Fruit fly (Drosophila melanogaster) whole organism, prepupa: Measurements from ENCODE around the gene CG31391.
A peak's percentile ranks its signal among the peaks of the same experiment; 100 is the strongest.

Experiments used
- Blimp-1 ChIP-seq: fragments of 200-800 bp; sonication (Bioruptor generic); optimal IDR thresholded peaks from 3 replicates; lab custom pipeline; 2017; ENCODE audit warnings: missing biosample characterization, missing genetic modification characterization, mild to moderate bottlenecking, moderate library complexity, missing genetic modification reagents
- CG11762 ChIP-seq: fragments of 200-800 bp; sonication (Bioruptor generic); optimal IDR thresholded peaks from 3 replicates; lab custom pipeline; 2016; ENCODE audit warnings: missing biosample characterization, missing genetic modification characterization; ENCODE audit not compliant: insufficient read depth
- CG11902 ChIP-seq: fragments of 200-800 bp; sonication (Bioruptor generic); optimal IDR thresholded peaks from 3 replicates; lab custom pipeline; 2016; ENCODE audit warnings: missing biosample characterization, missing genetic modification characterization
- CG6163 ChIP-seq: fragments of 200-800 bp; sonication (Bioruptor generic); IDR thresholded peaks from 3 replicates; pipeline ENCODE4 v1.3.6; 2022; ENCODE audit warnings: missing biosample characterization, missing genetic modification characterization
- CG6854 ChIP-seq: fragments of 200-800 bp; sonication (Bioruptor generic); optimal IDR thresholded peaks from 2 replicates; lab custom pipeline; 2017; ENCODE audit warnings: missing biosample characterization, mild to moderate bottlenecking, missing genetic modification characterization
- Lpt ChIP-seq: fragments of 200-800 bp; sonication (Bioruptor generic); optimal IDR thresholded peaks from 3 replicates; lab custom pipeline; 2016; ENCODE audit warnings: missing biosample characterization, missing genetic modification characterization
- Met ChIP-seq: fragments of 200-800 bp; sonication (Bioruptor generic); optimal IDR thresholded peaks from 3 replicates; lab custom pipeline; 2016; ENCODE audit warnings: missing biosample characterization, missing genetic modification characterization
- Sox102F ChIP-seq: fragments of 200-800 bp; sonication (Bioruptor generic); optimal IDR thresholded peaks from 2 replicates; lab custom pipeline; 2016; ENCODE audit warnings: missing biosample characterization, mild to moderate bottlenecking, missing genetic modification characterization
- fd85E ChIP-seq: fragments of 200-800 bp; sonication (Bioruptor generic); optimal IDR thresholded peaks from 3 replicates; lab custom pipeline; 2016; ENCODE audit warnings: missing biosample characterization, missing genetic modification characterization
- fkh ChIP-seq: fragments of 200-800 bp; sonication (Bioruptor generic); optimal IDR thresholded peaks from 3 replicates; lab custom pipeline; 2017; ENCODE audit warnings: missing biosample characterization, mild to moderate bottlenecking, missing genetic modification characterization, moderate library complexity
- spab ChIP-seq: fragments of 200-800 bp; sonication (Bioruptor generic); optimal IDR thresholded peaks from 2 replicates; lab custom pipeline; 2017; ENCODE audit warnings: missing biosample characterization, mild to moderate bottlenecking, missing genetic modification characterization, missing genetic modification reagents
- topi ChIP-seq: fragments of 200-800 bp; sonication (Bioruptor generic); optimal IDR thresholded peaks from 3 replicates; lab custom pipeline; 2016; ENCODE audit warnings: missing biosample characterization, missing genetic modification characterization
- vri ChIP-seq: fragments of 200-800 bp; sonication (Bioruptor generic); optimal IDR thresholded peaks from 3 replicates; lab custom pipeline; 2016; ENCODE audit warnings: missing biosample characterization, mild to moderate bottlenecking, missing genetic modification characterization

DNA sequence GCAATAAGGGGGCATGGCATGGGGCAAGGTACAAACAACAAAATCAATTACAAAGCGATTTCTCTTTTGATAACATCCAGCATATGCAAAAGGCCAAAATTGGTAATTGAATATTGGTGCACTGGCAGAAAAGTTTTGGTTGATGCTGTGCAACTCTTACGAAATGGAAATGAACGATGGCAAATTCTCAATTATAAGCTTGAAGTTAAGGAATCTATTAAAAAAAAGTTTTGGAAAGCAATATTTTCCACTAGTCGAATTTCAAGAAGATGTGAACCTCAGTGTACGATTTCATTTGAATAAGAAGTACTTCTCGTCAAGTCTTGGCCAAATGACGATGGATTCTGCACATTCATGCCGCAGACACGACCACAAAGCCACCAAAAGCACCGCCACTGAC, 48.9 kb downstream of the CG31391 start:
- TF ChIP-seq topi (GFP tag; lab: Kevin White, UChicago) (no peak), vri (GFP tag; lab: Kevin White, UChicago) (no peak), CG11902 (GFP tag; lab: Kevin White, UChicago) (no peak), CG6163 (GFP tag; lab: Robert Waterston, UW) (peak; percentile 29; the same call in 2 of the 3 replicates), CG11762 (GFP tag; lab: Kevin White, UChicago) (no peak), CG6854 (GFP tag; lab: Kevin White, UChicago) (no peak), spab (GFP tag; lab: Kevin White, UChicago) (no peak), fd85E (GFP tag; lab: Kevin White, UChicago) (no peak), Met (GFP tag; lab: Kevin White, UChicago) (peak; percentile 8), Sox102F (GFP tag; lab: Kevin White, UChicago) (no peak), Lpt (GFP tag; lab: Kevin White, UChicago) (no peak), fkh (no peak), Blimp-1 (no peak)
